Worm (Caenorhabditis elegans): ENCODE measurements around the gene daf-19.

ce11 chrII:10167731-10168130, 1.4 kb downstream of the daf-19 start:
- no peak for TF ChIP-seq nhr-77 (tag; optimal IDR thresholded peaks at IDR 0.05)
- no peak for TF ChIP-seq ama-1 (optimal IDR thresholded peaks at IDR 0.05)
- no peak for TF ChIP-seq rnt-1 (tag; optimal IDR thresholded peaks at IDR 0.05)
- no peak for TF ChIP-seq ztf-4 (tag; optimal IDR thresholded peaks at IDR 0.05)

Measured in whole organism, L1 larva.